Fruit fly (Drosophila melanogaster) whole organism, embryonic: ENCODE measurements around the gene Sgs5.
A peak's percentile ranks its signal among the peaks of the same experiment; 100 is the strongest.

Experiments
- BEAF-32 ChIP-seq: fragments of 200-800 bp; sonication (Bioruptor generic); optimal IDR thresholded peaks from 3 replicates; lab custom pipeline; 2017; ENCODE audit warnings: missing biosample characterization, missing genetic modification characterization, mild to moderate bottlenecking, moderate library complexity, missing genetic modification reagents
- Bteb2 ChIP-seq: fragments of 200-800 bp; sonication (Bioruptor generic); optimal IDR thresholded peaks from 2 replicates; lab custom pipeline; 2016; ENCODE audit warnings: missing biosample characterization, missing genetic modification characterization
- CG10147 ChIP-seq: fragments of 200-800 bp; sonication (Bioruptor generic); optimal IDR thresholded peaks from 2 replicates; lab custom pipeline; 2019; ENCODE audit warnings: missing biosample characterization, mild to moderate bottlenecking, missing genetic modification characterization, moderate library complexity
- CG10431 ChIP-seq: fragments of 200-800 bp; sonication (Bioruptor generic); optimal IDR thresholded peaks from 3 replicates; lab custom pipeline; 2018; ENCODE audit warnings: missing biosample characterization, mild to moderate bottlenecking, missing genetic modification characterization
- CG10543 ChIP-seq: fragments of 200-800 bp; sonication (Bioruptor generic); optimal IDR thresholded peaks from 3 replicates; lab custom pipeline; 2017; ENCODE audit warnings: missing biosample characterization, mild to moderate bottlenecking, missing genetic modification characterization, moderate library complexity
- CG10959 ChIP-seq: fragments of 200-800 bp; sonication (Bioruptor generic); IDR thresholded peaks from 2 replicates; pipeline ENCODE4 v1.3.6; 2022; ENCODE audit warnings: missing biosample characterization, missing genetic modification characterization
- CG14050 ChIP-seq: fragments of 200-800 bp; sonication (Bioruptor generic); IDR thresholded peaks from 3 replicates; pipeline ENCODE4 v1.3.6; 2022; ENCODE audit warnings: missing biosample characterization, missing genetic modification characterization
- CG15269 ChIP-seq: fragments of 200-800 bp; sonication (Bioruptor generic); optimal IDR thresholded peaks from 2 replicates; lab custom pipeline; 2018; ENCODE audit warnings: missing biosample characterization, mild to moderate bottlenecking, missing genetic modification characterization, moderate library complexity
- CG18262 ChIP-seq: fragments of 200-800 bp; optimal IDR thresholded peaks from 3 replicates; lab custom pipeline; 2019; ENCODE audit warnings: missing biosample characterization, mild to moderate bottlenecking, missing genetic modification characterization, moderate library complexity
- CG2129 ChIP-seq: fragments of 200-800 bp; sonication (Bioruptor generic); IDR thresholded peaks from 2 replicates; pipeline ENCODE4 v1.3.6; 2022; ENCODE audit warnings: missing biosample characterization, missing genetic modification characterization; ENCODE audit not compliant: partially characterized antibody
- CG2202 ChIP-seq: fragments of 200-800 bp; sonication (Bioruptor generic); optimal IDR thresholded peaks from 2 replicates; lab custom pipeline; 2018; ENCODE audit warnings: missing biosample characterization, mild to moderate bottlenecking, missing genetic modification characterization
- CG32532 ChIP-seq: fragments of 200-800 bp; sonication (Bioruptor generic); IDR thresholded peaks from 2 replicates; pipeline ENCODE4 v1.3.6; 2022; ENCODE audit warnings: missing biosample characterization, missing genetic modification characterization
- CG3407 ChIP-seq: fragments of 200-800 bp; sonication (Bioruptor generic); optimal IDR thresholded peaks from 2 replicates; lab custom pipeline; 2018; ENCODE audit warnings: missing biosample characterization, mild to moderate bottlenecking, missing genetic modification characterization
- CG3847 ChIP-seq: fragments of 200-800 bp; sonication (Bioruptor generic); IDR thresholded peaks from 2 replicates; pipeline ENCODE4 v1.3.6; 2022; ENCODE audit warnings: missing biosample characterization, missing genetic modification characterization
- CG4854 ChIP-seq: fragments of 200-800 bp; sonication (Bioruptor generic); optimal IDR thresholded peaks from 2 replicates; lab custom pipeline; 2016; ENCODE audit warnings: missing biosample characterization, missing genetic modification characterization, inconsistent platforms
- CG6175 ChIP-seq: fragments of 200-800 bp; sonication (Bioruptor generic); IDR thresholded peaks from 3 replicates; pipeline ENCODE4 v1.3.6; 2022; ENCODE audit warnings: missing biosample characterization, missing genetic modification characterization
- CG6683 ChIP-seq: fragments of 200-800 bp; sonication (Bioruptor generic); optimal IDR thresholded peaks from 2 replicates; lab custom pipeline; 2017; ENCODE audit warnings: missing biosample characterization, mild to moderate bottlenecking, missing genetic modification characterization, missing genetic modification reagents
- CG6689 ChIP-seq: fragments of 200-800 bp; sonication (Bioruptor generic); IDR thresholded peaks from 2 replicates; pipeline ENCODE4 v1.3.6; 2022; ENCODE audit warnings: missing biosample characterization, missing genetic modification characterization
- CG7987 ChIP-seq: fragments of 200-800 bp; sonication (Bioruptor generic); optimal IDR thresholded peaks from 2 replicates; lab custom pipeline; 2018; ENCODE audit warnings: missing biosample characterization, mild to moderate bottlenecking, missing genetic modification characterization, moderate library complexity
- CG8944 ChIP-seq: fragments of 200-800 bp; sonication (Bioruptor generic); optimal IDR thresholded peaks from 3 replicates; lab custom pipeline; 2016; ENCODE audit warnings: missing biosample characterization, missing genetic modification characterization
- CkIIα-i1 ChIP-seq: fragments of 200-800 bp; sonication (Bioruptor generic); IDR thresholded peaks from 2 replicates; pipeline ENCODE4 v1.3.6; 2022; ENCODE audit warnings: missing biosample characterization, missing genetic modification characterization
- D19B ChIP-seq: fragments of 200-800 bp; sonication (Bioruptor generic); optimal IDR thresholded peaks from 2 replicates; lab custom pipeline; 2017; ENCODE audit warnings: missing biosample characterization, mild to moderate bottlenecking, missing genetic modification characterization
- Dll ChIP-seq: fragments of 200-800 bp; sonication (Bioruptor generic); IDR thresholded peaks from 4 replicates; pipeline ENCODE4 v1.3.6; 2022; ENCODE audit warnings: missing biosample characterization, missing genetic modification characterization; ENCODE audit not compliant: partially characterized antibody
- Drgx ChIP-seq: fragments of 200-800 bp; sonication (Bioruptor generic); IDR thresholded peaks from 2 replicates; pipeline ENCODE4 v1.3.6; 2022; ENCODE audit warnings: missing biosample characterization, missing genetic modification characterization
- Hand ChIP-seq: fragments of 200-800 bp; sonication (Bioruptor generic); optimal IDR thresholded peaks from 2 replicates; lab custom pipeline; 2017; ENCODE audit warnings: mild to moderate bottlenecking, missing biosample characterization, missing genetic modification reagents, missing genetic modification characterization
- MTF-1 ChIP-seq: fragments of 200-800 bp; sonication (Bioruptor generic); optimal IDR thresholded peaks from 2 replicates; lab custom pipeline; 2018; ENCODE audit warnings: missing biosample characterization, mild to moderate bottlenecking, missing genetic modification characterization, borderline replicate concordance
- Max ChIP-seq: fragments of 200-800 bp; sonication (Bioruptor generic); optimal IDR thresholded peaks from 2 replicates; lab custom pipeline; 2016; ENCODE audit warnings: missing biosample characterization, mild to moderate bottlenecking, missing genetic modification characterization
- Nf-YC ChIP-seq: fragments of 200-800 bp; optimal IDR thresholded peaks from 3 replicates; lab custom pipeline; 2019; ENCODE audit warnings: missing biosample characterization, mild to moderate bottlenecking, missing genetic modification characterization, moderate library complexity
- Oli ChIP-seq: fragments of 200-800 bp; sonication (Bioruptor generic); optimal IDR thresholded peaks from 2 replicates; lab custom pipeline; 2018; ENCODE audit warnings: missing biosample characterization, mild to moderate bottlenecking, missing genetic modification characterization, moderate library complexity
- Rx ChIP-seq: fragments of 200-800 bp; sonication (Bioruptor generic); IDR thresholded peaks from 2 replicates; pipeline ENCODE4 v1.3.6; 2022; ENCODE audit warnings: missing biosample characterization, missing genetic modification characterization
- Sox102F ChIP-seq: fragments of 200-800 bp; sonication (Bioruptor generic); optimal IDR thresholded peaks from 2 replicates; lab custom pipeline; 2018; ENCODE audit warnings: missing biosample characterization, mild to moderate bottlenecking, missing genetic modification characterization, moderate library complexity
- dan ChIP-seq: fragments of 200-800 bp; sonication (Bioruptor generic); IDR thresholded peaks from 2 replicates; pipeline ENCODE4 v1.3.6; 2022; ENCODE audit warnings: missing biosample characterization, missing genetic modification characterization
- dmrt99B ChIP-seq: fragments of 200-800 bp; sonication (Bioruptor generic); optimal IDR thresholded peaks from 2 replicates; lab custom pipeline; 2018; ENCODE audit warnings: missing biosample characterization, mild to moderate bottlenecking, missing genetic modification characterization, moderate library complexity
- fd64A ChIP-seq: fragments of 200-800 bp; sonication (Bioruptor generic); optimal IDR thresholded peaks from 3 replicates; lab custom pipeline; 2018; ENCODE audit warnings: missing biosample characterization, mild to moderate bottlenecking, missing genetic modification characterization
- gro ChIP-seq: fragments of 200-800 bp; sonication (Bioruptor generic); optimal IDR thresholded peaks from 2 replicates; lab custom pipeline; 2016; ENCODE audit warnings: missing biosample characterization, missing genetic modification characterization
- insv ChIP-seq, 2 experiments: fragments of 200-800 bp; sonication (Bioruptor generic); optimal IDR thresholded peaks; 3 replicates each; lab custom pipeline; 2016 to 2018; ENCODE audit warnings: missing biosample characterization in 2 of 2, missing genetic modification characterization in 2 of 2
- jigr1 ChIP-seq: fragments of 200-800 bp; sonication (Bioruptor generic); IDR thresholded peaks from 3 replicates; pipeline ENCODE4 v1.3.6; 2022; ENCODE audit warnings: missing biosample characterization, missing genetic modification characterization
- kah ChIP-seq: fragments of 200-800 bp; sonication (Bioruptor generic); optimal IDR thresholded peaks from 2 replicates; lab custom pipeline; 2018; ENCODE audit warnings: missing biosample characterization, mild to moderate bottlenecking, missing genetic modification characterization
- knrl ChIP-seq: fragments of 200-800 bp; sonication (Bioruptor generic); IDR thresholded peaks from 3 replicates; pipeline ENCODE4 v1.3.6; 2022; ENCODE audit warnings: missing biosample characterization, missing genetic modification characterization; ENCODE audit not compliant: partially characterized antibody
- lbe ChIP-seq: fragments of 200-800 bp; sonication (Bioruptor generic); optimal IDR thresholded peaks from 2 replicates; lab custom pipeline; 2016; ENCODE audit warnings: missing biosample characterization, mild to moderate bottlenecking, missing genetic modification characterization
- lola ChIP-seq, 3 experiments: fragments of >200 bp in 2 of 3; fragments of 200-800 bp in 1 of 3; sonication (Bioruptor generic) in 1 of 3; optimal IDR thresholded peaks; 2 replicates each; lab custom pipeline; 2017 to 2019; ENCODE audit warnings: missing biosample characterization in 3 of 3, missing genetic modification characterization in 3 of 3, mild to moderate bottlenecking in 1 of 3, moderate library complexity in 1 of 3
- mirr ChIP-seq: fragments of 200-800 bp; sonication (Bioruptor generic); optimal IDR thresholded peaks from 3 replicates; lab custom pipeline; 2018; ENCODE audit warnings: missing biosample characterization, mild to moderate bottlenecking, missing genetic modification characterization
- p53 ChIP-seq: fragments of 200-800 bp; sonication (Bioruptor generic); optimal IDR thresholded peaks from 2 replicates; lab custom pipeline; 2016; ENCODE audit warnings: missing biosample characterization, missing genetic modification characterization
- repo ChIP-seq: fragments of 200-800 bp; sonication (Bioruptor generic); optimal IDR thresholded peaks from 2 replicates; lab custom pipeline; 2016; ENCODE audit warnings: missing biosample characterization, missing genetic modification characterization
- schlank ChIP-seq: fragments of 200-800 bp; sonication (Bioruptor generic); optimal IDR thresholded peaks from 2 replicates; lab custom pipeline; 2018; ENCODE audit warnings: missing biosample characterization, mild to moderate bottlenecking, missing genetic modification characterization
- sima ChIP-seq: fragments of 200-800 bp; sonication (Bioruptor generic); optimal IDR thresholded peaks from 2 replicates; lab custom pipeline; 2016; ENCODE audit warnings: missing biosample characterization, missing genetic modification characterization
- stc ChIP-seq: fragments of 200-800 bp; sonication (Bioruptor generic); IDR thresholded peaks from 2 replicates; pipeline ENCODE4 v1.3.6; 2022; ENCODE audit warnings: missing biosample characterization, missing genetic modification characterization
- wek ChIP-seq: fragments of 200-800 bp; sonication (Bioruptor generic); optimal IDR thresholded peaks from 3 replicates; lab custom pipeline; 2018; ENCODE audit warnings: missing biosample characterization, mild to moderate bottlenecking, missing genetic modification characterization, moderate library complexity
- zfh2 ChIP-seq: fragments of 200-800 bp; sonication (Bioruptor generic); optimal IDR thresholded peaks from 2 replicates; lab custom pipeline; 2016; ENCODE audit warnings: missing biosample characterization, missing genetic modification characterization

Gene Sgs5

DNA sequence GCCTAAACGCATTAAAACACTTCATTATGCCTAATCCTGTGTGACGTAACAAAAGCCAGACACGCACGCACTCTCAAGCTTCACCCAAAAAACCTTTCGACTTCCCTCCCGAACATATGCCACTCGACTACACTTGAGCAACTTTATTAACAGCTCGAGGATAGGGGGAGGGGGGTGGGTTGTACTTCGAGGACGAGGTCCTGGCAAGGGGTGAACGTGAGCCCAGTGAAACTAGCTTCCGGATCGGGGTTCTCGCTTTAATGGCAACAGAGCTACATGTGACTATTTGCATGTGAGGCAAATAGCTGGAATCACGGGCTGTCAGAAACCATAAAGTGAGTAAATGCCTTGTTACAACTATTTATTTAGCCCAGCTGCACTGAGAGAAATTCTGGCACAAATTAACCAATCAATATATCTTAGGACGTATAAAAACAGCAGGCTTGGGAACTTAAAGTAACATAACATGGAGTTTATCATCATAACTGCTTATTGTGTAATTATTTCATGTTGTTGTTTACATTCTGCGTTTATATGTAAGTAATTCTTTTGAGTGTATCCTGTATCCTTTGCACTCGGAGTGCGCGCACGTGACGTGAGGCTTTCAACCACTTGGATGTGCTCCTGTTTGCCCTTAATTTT is 44.2 kb upstream of the Sgs5 start (continued):
- TF ChIP-seq gro (no peak), repo (GFP tag; lab: Kevin White, UChicago) (no peak), jigr1 (GFP tag; lab: Robert Waterston, UW) (no peak), CG3847 (GFP tag; lab: Robert Waterston, UW) (0 out of 2 replicates have a peak, but pooled peaks have one; percentile 9), CG14050 (GFP tag; lab: Robert Waterston, UW) (no peak), lola (GFP tag; optimal IDR thresholded peaks at IDR 0.05; lab: Kevin White, UChicago) (peak in 1 of 3 experiments; percentile 77), BEAF-32 (GFP tag; lab: Kevin White, UChicago) (no peak), CG32532 (no peak), CG8944 (GFP tag; lab: Kevin White, UChicago) (peak; percentile 1), wek (GFP tag; lab: Kevin White, UChicago) (no peak), lbe (GFP tag; lab: Kevin White, UChicago) (no peak), Max (no peak), Hand (no peak), CG2202 (tag; lab: Kevin White, UChicago) (peak; percentile 34), knrl (no peak), Sox102F (no peak), Rx (0 out of 2 replicates have a peak, but pooled peaks have one; percentile 28), insv (GFP tag; optimal IDR thresholded peaks at IDR 0.05; lab: Kevin White, UChicago) (no peak), CG2129 (no peak), sima (GFP tag; lab: Kevin White, UChicago) (no peak), CG3407 (GFP tag; lab: Kevin White, UChicago) (no peak), stc (GFP tag; lab: Robert Waterston, UW) (no peak), dan (GFP tag; lab: Robert Waterston, UW) (no peak), Drgx (no peak), CG10147 (no peak), D19B (GFP tag; lab: Kevin White, UChicago) (no peak), CG18262 (tag; lab: Kevin White, UChicago) (peak; percentile 63), p53 (GFP tag; lab: Kevin White, UChicago) (no peak), CG10959 (GFP tag; lab: Robert Waterston, UW) (peak; percentile 58), Oli (tag; lab: Kevin White, UChicago) (peak; percentile 62), CG15269 (tag; lab: Kevin White, UChicago) (no peak), CG6175 (GFP tag; lab: Robert Waterston, UW) (no peak), CG6689 (GFP tag; lab: Robert Waterston, UW) (peak; percentile 41; the same call in 1 of the 2 replicates), Dll (GFP tag; lab: Robert Waterston, UW) (no peak), Bteb2 (no peak), fd64A (GFP tag; lab: Kevin White, UChicago) (no peak), CG7987 (GFP tag; lab: Kevin White, UChicago) (no peak), dmrt99B (tag; lab: Kevin White, UChicago) (peak; percentile 67), CG10543 (GFP tag; lab: Kevin White, UChicago) (no peak), CkIIα-i1 (GFP tag; lab: Robert Waterston, UW) (no peak), CG4854 (GFP tag; lab: Kevin White, UChicago) (no peak), kah (GFP tag; lab: Kevin White, UChicago) (no peak), Nf-YC (tag; lab: Kevin White, UChicago) (no peak), MTF-1 (GFP tag; lab: Kevin White, UChicago) (no peak), CG6683 (no peak), mirr (GFP tag; lab: Kevin White, UChicago) (peak; percentile 30), zfh2 (GFP tag; lab: Kevin White, UChicago) (no peak), CG10431 (GFP tag; lab: Kevin White, UChicago) (peak; percentile 8), schlank (tag; lab: Kevin White, UChicago) (no peak)
